Fruit fly (Drosophila melanogaster) whole organism, embryonic: ENCODE measurements around the gene Nup37.

Source experiments
- Adf1 ChIP-seq: fragments of 200-800 bp; sonication (Bioruptor generic); IDR thresholded peaks from 2 replicates; pipeline ENCODE4 v1.3.6; 2022; ENCODE audit warnings: missing biosample characterization, missing genetic modification characterization
- Antp ChIP-seq: fragments of 200-800 bp; sonication (Bioruptor generic); optimal IDR thresholded peaks from 3 replicates; lab custom pipeline; 2016; ENCODE audit warnings: missing biosample characterization, missing genetic modification characterization
- CG10431 ChIP-seq: fragments of 200-800 bp; sonication (Bioruptor generic); optimal IDR thresholded peaks from 3 replicates; lab custom pipeline; 2018; ENCODE audit warnings: missing biosample characterization, mild to moderate bottlenecking, missing genetic modification characterization
- CG18011 ChIP-seq: fragments of 200-800 bp; sonication (Bioruptor generic); optimal IDR thresholded peaks from 2 replicates; lab custom pipeline; 2017; ENCODE audit warnings: missing biosample characterization, missing genetic modification characterization, mild to moderate bottlenecking, moderate library complexity, missing genotype
- CG18476 ChIP-seq: fragments of 200-800 bp; sonication (Bioruptor generic); optimal IDR thresholded peaks from 2 replicates; lab custom pipeline; 2016; ENCODE audit warnings: missing biosample characterization, mild to moderate bottlenecking, missing genetic modification characterization
- CG30020 ChIP-seq: fragments of 200-800 bp; optimal IDR thresholded peaks from 2 replicates; lab custom pipeline; 2019; ENCODE audit warnings: missing biosample characterization, mild to moderate bottlenecking, missing genetic modification characterization, moderate library complexity
- CG34224 ChIP-seq: fragments of 200-800 bp; sonication (Bioruptor generic); IDR thresholded peaks from 3 replicates; pipeline ENCODE4 v1.3.6; 2022; ENCODE audit warnings: missing biosample characterization, missing genetic modification characterization; ENCODE audit not compliant: partially characterized antibody
- CG4360 ChIP-seq: fragments of 200-800 bp; sonication (Bioruptor generic); IDR thresholded peaks from 2 replicates; pipeline ENCODE4 v1.3.6; 2022; ENCODE audit warnings: missing biosample characterization, missing genetic modification characterization
- CG5180 ChIP-seq: fragments of 200-800 bp; sonication (Bioruptor generic); optimal IDR thresholded peaks from 3 replicates; lab custom pipeline; 2017; ENCODE audit warnings: missing biosample characterization, missing genetic modification characterization, mild to moderate bottlenecking, moderate library complexity, missing genetic modification reagents
- CG6272 ChIP-seq: fragments of 200-800 bp; sonication (Bioruptor generic); IDR thresholded peaks from 2 replicates; pipeline ENCODE4 v1.3.6; 2022; ENCODE audit warnings: missing biosample characterization, missing genetic modification characterization
- CG6683 ChIP-seq: fragments of 200-800 bp; sonication (Bioruptor generic); optimal IDR thresholded peaks from 2 replicates; lab custom pipeline; 2017; ENCODE audit warnings: missing biosample characterization, mild to moderate bottlenecking, missing genetic modification characterization, missing genetic modification reagents
- CG7271 ChIP-seq: fragments of 200-800 bp; sonication (Bioruptor generic); optimal IDR thresholded peaks from 2 replicates; lab custom pipeline; 2018; ENCODE audit warnings: missing biosample characterization, mild to moderate bottlenecking, missing genetic modification characterization, moderate library complexity
- CG8290 ChIP-seq, 3 experiments: fragments of 200-800 bp; sonication (Bioruptor generic); optimal IDR thresholded peaks; 2 replicates each; lab custom pipeline; 2016 to 2019; ENCODE audit warnings: missing biosample characterization in 3 of 3, missing genetic modification characterization in 3 of 3, mild to moderate bottlenecking in 2 of 3, moderate library complexity in 1 of 3
- CG8765 ChIP-seq: fragments of 200-800 bp; sonication (Bioruptor generic); IDR thresholded peaks from 2 replicates; pipeline ENCODE4 v1.3.6; 2022; ENCODE audit warnings: missing biosample characterization, missing genetic modification characterization
- CG8924 ChIP-seq: fragments of 200-800 bp; optimal IDR thresholded peaks from 3 replicates; lab custom pipeline; 2019; ENCODE audit warnings: missing biosample characterization, mild to moderate bottlenecking, missing genetic modification characterization, moderate library complexity
- CG8944 ChIP-seq: fragments of 200-800 bp; sonication (Bioruptor generic); optimal IDR thresholded peaks from 3 replicates; lab custom pipeline; 2016; ENCODE audit warnings: missing biosample characterization, missing genetic modification characterization
- CrebB ChIP-seq: fragments of 200-800 bp; sonication (Bioruptor generic); optimal IDR thresholded peaks from 3 replicates; lab custom pipeline; 2018; ENCODE audit warnings: missing biosample characterization, mild to moderate bottlenecking, missing genetic modification characterization
- Drgx ChIP-seq: fragments of 200-800 bp; sonication (Bioruptor generic); IDR thresholded peaks from 2 replicates; pipeline ENCODE4 v1.3.6; 2022; ENCODE audit warnings: missing biosample characterization, missing genetic modification characterization
- E2f1 ChIP-seq: fragments of 200-800 bp; sonication (Bioruptor generic); IDR thresholded peaks from 2 replicates; pipeline ENCODE4 v1.3.6; 2022; ENCODE audit warnings: missing biosample characterization, missing genetic modification characterization
- GATAe ChIP-seq: fragments of 200-800 bp; sonication (Bioruptor generic); conservative IDR thresholded peaks from 2 replicates; pipeline ENCODE4 v1.3.6; 2022; ENCODE audit warnings: missing biosample characterization, missing genetic modification characterization
- HmgZ ChIP-seq: fragments of 200-800 bp; sonication (Bioruptor generic); optimal IDR thresholded peaks from 2 replicates; lab custom pipeline; 2018; ENCODE audit warnings: missing biosample characterization, mild to moderate bottlenecking, missing genetic modification characterization
- Hmx ChIP-seq: fragments of 200-800 bp; sonication (Bioruptor generic); optimal IDR thresholded peaks from 2 replicates; lab custom pipeline; 2016; ENCODE audit warnings: missing biosample characterization, missing genetic modification characterization
- Hsf ChIP-seq: fragments of 200-800 bp; sonication (Bioruptor generic); optimal IDR thresholded peaks from 3 replicates; lab custom pipeline; 2016; ENCODE audit warnings: missing biosample characterization, missing genetic modification characterization
- MTF-1 ChIP-seq: fragments of 200-800 bp; sonication (Bioruptor generic); optimal IDR thresholded peaks from 2 replicates; lab custom pipeline; 2018; ENCODE audit warnings: missing biosample characterization, mild to moderate bottlenecking, missing genetic modification characterization, borderline replicate concordance
- Mrtf ChIP-seq: fragments of 200-800 bp; sonication (Bioruptor generic); IDR thresholded peaks from 3 replicates; pipeline ENCODE4 v1.3.6; 2022; ENCODE audit warnings: missing biosample characterization, missing genetic modification characterization
- NK7.1 ChIP-seq: fragments of 200-800 bp; sonication (Bioruptor generic); optimal IDR thresholded peaks from 3 replicates; lab custom pipeline; 2016; ENCODE audit warnings: missing biosample characterization, missing genetic modification characterization
- Oaz ChIP-seq: fragments of 200-800 bp; sonication (Bioruptor generic); IDR thresholded peaks from 2 replicates; pipeline ENCODE4 v1.3.6; 2022; ENCODE audit warnings: missing biosample characterization, missing genetic modification characterization
- Optix ChIP-seq: fragments of 200-800 bp; sonication (Bioruptor generic); IDR thresholded peaks from 3 replicates; pipeline ENCODE4 v1.3.6; 2022; ENCODE audit warnings: missing biosample characterization, missing genetic modification characterization
- Ptx1 ChIP-seq: fragments of 200-800 bp; sonication (Bioruptor generic); IDR thresholded peaks from 2 replicates; pipeline ENCODE4 v1.3.6; 2022; ENCODE audit warnings: missing biosample characterization, missing genetic modification characterization
- Rfx ChIP-seq: fragments of 200-800 bp; sonication (Bioruptor generic); IDR thresholded peaks from 2 replicates; pipeline ENCODE4 v1.3.6; 2022; ENCODE audit warnings: missing biosample characterization, missing genetic modification characterization
- Side ChIP-seq: fragments of 200-800 bp; sonication (Bioruptor generic); optimal IDR thresholded peaks from 2 replicates; lab custom pipeline; 2016; ENCODE audit warnings: missing biosample characterization, missing genetic modification characterization
- Sry-β ChIP-seq: fragments of 200-800 bp; sonication (Bioruptor generic); optimal IDR thresholded peaks from 2 replicates; lab custom pipeline; 2018; ENCODE audit warnings: missing biosample characterization, mild to moderate bottlenecking, missing genetic modification characterization, moderate library complexity
- TFAM ChIP-seq: fragments of 200-800 bp; sonication (Bioruptor generic); optimal IDR thresholded peaks from 2 replicates; lab custom pipeline; 2017; ENCODE audit warnings: missing biosample characterization, missing genetic modification characterization, inconsistent platforms
- ash1 ChIP-seq: fragments of 200-800 bp; sonication (Bioruptor generic); optimal IDR thresholded peaks from 2 replicates; lab custom pipeline; 2018; ENCODE audit warnings: missing biosample characterization, mild to moderate bottlenecking, missing genetic modification characterization
- az2 ChIP-seq: fragments of 200-800 bp; sonication (Bioruptor generic); optimal IDR thresholded peaks from 3 replicates; lab custom pipeline; 2016; ENCODE audit warnings: missing biosample characterization, missing genetic modification characterization
- crp ChIP-seq, 2 experiments: fragments of 200-800 bp; sonication (Bioruptor generic); optimal IDR thresholded peaks; 2 replicates in 1 of 2; 3 replicates in 1 of 2; lab custom pipeline; 2017; ENCODE audit warnings: missing biosample characterization in 2 of 2, missing genetic modification characterization in 2 of 2, mild to moderate bottlenecking in 1 of 2, moderate library complexity in 1 of 2
- dati ChIP-seq: fragments of 200-800 bp; sonication (Bioruptor generic); IDR thresholded peaks from 2 replicates; pipeline ENCODE4 v1.3.6; 2022; ENCODE audit warnings: missing biosample characterization, missing genetic modification characterization
- fd3F ChIP-seq: fragments of 200-800 bp; sonication (Bioruptor generic); optimal IDR thresholded peaks from 2 replicates; lab custom pipeline; 2018; ENCODE audit warnings: missing biosample characterization, mild to moderate bottlenecking, missing genetic modification characterization, moderate library complexity
- gro ChIP-seq: fragments of 200-800 bp; sonication (Bioruptor generic); optimal IDR thresholded peaks from 2 replicates; lab custom pipeline; 2016; ENCODE audit warnings: missing biosample characterization, missing genetic modification characterization
- ham ChIP-seq: fragments of 200-800 bp; sonication (Bioruptor generic); IDR thresholded peaks from 2 replicates; pipeline ENCODE4 v1.3.6; 2022; ENCODE audit warnings: missing biosample characterization, missing genetic modification characterization
- ind ChIP-seq: fragments of 200-800 bp; sonication (Bioruptor generic); optimal IDR thresholded peaks from 3 replicates; lab custom pipeline; 2016; ENCODE audit warnings: missing biosample characterization, missing genetic modification characterization
- maf-S ChIP-seq: fragments of 200-800 bp; sonication (Bioruptor generic); optimal IDR thresholded peaks from 2 replicates; lab custom pipeline; 2016; ENCODE audit warnings: missing biosample characterization, missing genetic modification characterization
- mld ChIP-seq: fragments of 200-800 bp; sonication (Bioruptor generic); IDR thresholded peaks from 3 replicates; pipeline ENCODE4 v1.3.6; 2022; ENCODE audit warnings: missing biosample characterization, missing genetic modification characterization; ENCODE audit not compliant: partially characterized antibody
- oc ChIP-seq: fragments of 200-800 bp; sonication (Bioruptor generic); optimal IDR thresholded peaks from 2 replicates; lab custom pipeline; 2018; ENCODE audit warnings: missing biosample characterization, mild to moderate bottlenecking, missing genetic modification characterization, moderate library complexity
- pb ChIP-seq: fragments of 200-800 bp; sonication (Bioruptor generic); optimal IDR thresholded peaks from 3 replicates; lab custom pipeline; 2016; ENCODE audit warnings: missing biosample characterization, missing genetic modification characterization
- repo ChIP-seq: fragments of 200-800 bp; sonication (Bioruptor generic); optimal IDR thresholded peaks from 2 replicates; lab custom pipeline; 2016; ENCODE audit warnings: missing biosample characterization, missing genetic modification characterization
- sna ChIP-seq: fragments of 200-800 bp; sonication (Bioruptor generic); IDR thresholded peaks from 2 replicates; pipeline ENCODE4 v1.3.6; 2022; ENCODE audit warnings: missing biosample characterization, missing genetic modification characterization; ENCODE audit not compliant: partially characterized antibody
- sr ChIP-seq: fragments of 200-800 bp; sonication (Bioruptor generic); IDR thresholded peaks from 3 replicates; pipeline ENCODE4 v1.3.6; 2022; ENCODE audit warnings: missing biosample characterization, missing genetic modification characterization
- wdn ChIP-seq: fragments of 200-800 bp; sonication (Bioruptor generic); IDR thresholded peaks from 2 replicates; pipeline ENCODE4 v1.3.6; 2022; ENCODE audit warnings: missing biosample characterization, missing genetic modification characterization

The Nup37 gene

dm6 chr3R:25249145-25250141 lies 2.0 kb downstream of the Nup37 start, which contains the start of gene Nup358 (continued):
- TF ChIP-seq NK7.1 (no peak), oc (tag; lab: Kevin White, UChicago) (no peak), Antp (no peak), CG34224 (GFP tag; lab: Robert Waterston, UW) (peak; percentile 98), HmgZ (tag; lab: Kevin White, UChicago) (peak; percentile 36), Rfx (GFP tag; lab: Robert Waterston, UW) (peak; percentile 60), Side (GFP tag; lab: Kevin White, UChicago) (no peak), mld (peak; percentile 97), ind (GFP tag; lab: Kevin White, UChicago) (no peak), CG4360 (GFP tag; lab: Robert Waterston, UW) (no peak), GATAe (GFP tag; lab: Robert Waterston, UW) (no peak), Optix (GFP tag; lab: Robert Waterston, UW) (no peak), fd3F (no peak), crp (GFP tag; optimal IDR thresholded peaks at IDR 0.05; lab: Kevin White, UChicago) (no peak), Sry-β (no peak), CrebB (no peak), TFAM (GFP tag; lab: Kevin White, UChicago) (no peak), ash1 (GFP tag; lab: Kevin White, UChicago) (no peak), maf-S (GFP tag; lab: Kevin White, UChicago) (no peak), CG8944 (GFP tag; lab: Kevin White, UChicago) (no peak), Oaz (no peak), wdn (no peak), gro (GFP tag; lab: Kevin White, UChicago) (no peak), Mrtf (GFP tag; lab: Robert Waterston, UW) (no peak), Hsf (GFP tag; lab: Kevin White, UChicago) (no peak), CG6683 (GFP tag; lab: Kevin White, UChicago) (no peak), CG30020 (tag; lab: Kevin White, UChicago) (peak; percentile 35), sr (GFP tag; lab: Robert Waterston, UW) (no peak), CG8290 (GFP tag; optimal IDR thresholded peaks at IDR 0.05; lab: Kevin White, UChicago) (no peak), CG8290 (tag; optimal IDR thresholded peaks at IDR 0.05; lab: Kevin White, UChicago) (no peak), CG5180 (no peak), Adf1 (peak; percentile 5; the same call in 1 of the 2 replicates), E2f1 (0 out of 2 replicates have a peak, but pooled peaks have one; percentile 19), CG18011 (GFP tag; lab: Kevin White, UChicago) (no peak), MTF-1 (GFP tag; lab: Kevin White, UChicago) (no peak), CG6272 (GFP tag; lab: Robert Waterston, UW) (no peak), az2 (GFP tag; lab: Kevin White, UChicago) (no peak), CG8924 (tag; lab: Kevin White, UChicago) (peak; percentile 32), Drgx (GFP tag; lab: Robert Waterston, UW) (no peak), CG18476 (GFP tag; lab: Kevin White, UChicago) (no peak), pb (GFP tag; lab: Kevin White, UChicago) (no peak), ham (GFP tag; lab: Robert Waterston, UW) (no peak), Ptx1 (GFP tag; lab: Robert Waterston, UW) (no peak), CG10431 (GFP tag; lab: Kevin White, UChicago) (no peak), sna (GFP tag; lab: Robert Waterston, UW) (peak; percentile 90), repo (GFP tag; lab: Kevin White, UChicago) (no peak), CG8765 (GFP tag; lab: Robert Waterston, UW) (no peak), Hmx (GFP tag; lab: Kevin White, UChicago) (no peak), dati (GFP tag; lab: Robert Waterston, UW) (no peak), CG7271 (tag; lab: Kevin White, UChicago) (no peak)
